Fruit fly (Drosophila melanogaster) whole organism, embryonic: ENCODE results near the gene LUBEL.
A peak's percentile ranks its signal among the peaks of the same experiment; 100 is the strongest.

ENCODE experiments used
- C15 ChIP-seq: fragments of 200-800 bp; sonication (Bioruptor generic); IDR thresholded peaks from 3 replicates; pipeline ENCODE4 v1.3.6; 2022; ENCODE audit warnings: missing biosample characterization, missing genetic modification characterization
- CG10565 ChIP-seq: fragments of 200-800 bp; sonication (Bioruptor generic); optimal IDR thresholded peaks from 3 replicates; lab custom pipeline; 2016; ENCODE audit warnings: missing biosample characterization, mild to moderate bottlenecking, missing genetic modification characterization
- CG10654 ChIP-seq: fragments of 200-800 bp; sonication (Bioruptor generic); optimal IDR thresholded peaks from 2 replicates; lab custom pipeline; 2016; ENCODE audit warnings: missing biosample characterization, missing genetic modification characterization
- CG10979 ChIP-seq: fragments of 200-800 bp; sonication (Bioruptor generic); optimal IDR thresholded peaks from 2 replicates; lab custom pipeline; 2018; ENCODE audit warnings: missing biosample characterization, mild to moderate bottlenecking, missing genetic modification characterization, moderate library complexity
- CG12236 ChIP-seq: fragments of 200-800 bp; sonication (Bioruptor generic); optimal IDR thresholded peaks from 2 replicates; lab custom pipeline; 2016; ENCODE audit warnings: missing biosample characterization, missing genetic modification characterization
- CG12942 ChIP-seq: fragments of 200-800 bp; sonication (Bioruptor generic); optimal IDR thresholded peaks from 3 replicates; lab custom pipeline; 2016; ENCODE audit warnings: missing biosample characterization, missing genetic modification characterization
- CG13287 ChIP-seq: fragments of 200-800 bp; sonication (Bioruptor generic); IDR thresholded peaks from 2 replicates; pipeline ENCODE4 v1.3.6; 2022; ENCODE audit warnings: missing biosample characterization, missing genetic modification characterization; ENCODE audit not compliant: partially characterized antibody
- CG13424 ChIP-seq: fragments of 200-800 bp; sonication (Bioruptor generic); optimal IDR thresholded peaks from 2 replicates; lab custom pipeline; 2019; ENCODE audit warnings: missing biosample characterization, mild to moderate bottlenecking, missing genetic modification characterization, moderate library complexity
- CG13624 ChIP-seq: fragments of 200-800 bp; sonication (Bioruptor generic); optimal IDR thresholded peaks from 2 replicates; lab custom pipeline; 2016; ENCODE audit warnings: missing biosample characterization, missing genetic modification characterization
- CG14050 ChIP-seq: fragments of 200-800 bp; sonication (Bioruptor generic); IDR thresholded peaks from 3 replicates; pipeline ENCODE4 v1.3.6; 2022; ENCODE audit warnings: missing biosample characterization, missing genetic modification characterization
- CG17359 ChIP-seq: fragments of 200-800 bp; sonication (Bioruptor generic); optimal IDR thresholded peaks from 3 replicates; lab custom pipeline; 2018; ENCODE audit warnings: missing biosample characterization, mild to moderate bottlenecking, missing genetic modification characterization, moderate library complexity
- CG18011 ChIP-seq: fragments of 200-800 bp; sonication (Bioruptor generic); optimal IDR thresholded peaks from 2 replicates; lab custom pipeline; 2017; ENCODE audit warnings: missing biosample characterization, missing genetic modification characterization, mild to moderate bottlenecking, moderate library complexity, missing genotype
- CG33213 ChIP-seq: fragments of 200-800 bp; sonication (Bioruptor generic); optimal IDR thresholded peaks from 3 replicates; lab custom pipeline; 2016; ENCODE audit warnings: missing biosample characterization, missing genetic modification characterization
- CG4424 ChIP-seq: fragments of 200-800 bp; sonication (Bioruptor generic); optimal IDR thresholded peaks from 3 replicates; lab custom pipeline; 2016; ENCODE audit warnings: missing biosample characterization, missing genetic modification characterization
- CG7556 ChIP-seq: fragments of 200-800 bp; sonication (Bioruptor generic); optimal IDR thresholded peaks from 2 replicates; lab custom pipeline; 2017; ENCODE audit warnings: missing biosample characterization, mild to moderate bottlenecking, missing genetic modification characterization
- Dip2 ChIP-seq: fragments of 200-800 bp; sonication (Bioruptor generic); IDR thresholded peaks from 2 replicates; pipeline ENCODE4 v1.3.6; 2022; ENCODE audit warnings: missing biosample characterization, missing genetic modification characterization
- Hey ChIP-seq: fragments of 200-800 bp; sonication (Bioruptor generic); optimal IDR thresholded peaks from 3 replicates; lab custom pipeline; 2018; ENCODE audit warnings: missing biosample characterization, mild to moderate bottlenecking, missing genetic modification characterization
- Hr3 ChIP-seq: fragments of 200-800 bp; sonication (Bioruptor generic); optimal IDR thresholded peaks from 3 replicates; lab custom pipeline; 2016; ENCODE audit warnings: missing biosample characterization, missing genetic modification characterization
- MESR4 ChIP-seq: fragments of 200-800 bp; sonication (Bioruptor generic); optimal IDR thresholded peaks from 2 replicates; lab custom pipeline; 2018; ENCODE audit warnings: missing biosample characterization, mild to moderate bottlenecking, missing genetic modification characterization, moderate library complexity
- Mes4 ChIP-seq: fragments of 200-800 bp; sonication (Bioruptor generic); optimal IDR thresholded peaks from 2 replicates; lab custom pipeline; 2016; ENCODE audit warnings: missing biosample characterization, missing genetic modification characterization
- Nf-YC ChIP-seq: fragments of 200-800 bp; optimal IDR thresholded peaks from 3 replicates; lab custom pipeline; 2019; ENCODE audit warnings: missing biosample characterization, mild to moderate bottlenecking, missing genetic modification characterization, moderate library complexity
- PHDP ChIP-seq: fragments of 200-800 bp; sonication (Bioruptor generic); optimal IDR thresholded peaks from 3 replicates; lab custom pipeline; 2018; ENCODE audit warnings: missing biosample characterization, mild to moderate bottlenecking, missing genetic modification characterization, moderate library complexity
- Rx ChIP-seq: fragments of 200-800 bp; sonication (Bioruptor generic); IDR thresholded peaks from 2 replicates; pipeline ENCODE4 v1.3.6; 2022; ENCODE audit warnings: missing biosample characterization, missing genetic modification characterization
- bab2 ChIP-seq: fragments of 200-800 bp; sonication (Bioruptor generic); optimal IDR thresholded peaks from 2 replicates; lab custom pipeline; 2016; ENCODE audit warnings: missing biosample characterization, missing genetic modification characterization
- cas ChIP-seq: fragments of 200-800 bp; sonication (Bioruptor generic); IDR thresholded peaks from 2 replicates; pipeline ENCODE4 v1.3.6; 2022; ENCODE audit warnings: missing biosample characterization, missing genetic modification characterization
- cato ChIP-seq: fragments of 200-800 bp; sonication (Bioruptor generic); optimal IDR thresholded peaks from 2 replicates; lab custom pipeline; 2016; ENCODE audit warnings: missing biosample characterization, missing genetic modification characterization, borderline replicate concordance
- crp ChIP-seq, 2 experiments: fragments of 200-800 bp; sonication (Bioruptor generic); optimal IDR thresholded peaks; 2 replicates in 1 of 2; 3 replicates in 1 of 2; lab custom pipeline; 2017; ENCODE audit warnings: missing biosample characterization in 2 of 2, missing genetic modification characterization in 2 of 2, mild to moderate bottlenecking in 1 of 2, moderate library complexity in 1 of 2
- cwo ChIP-seq: fragments of 200-800 bp; sonication (Bioruptor generic); optimal IDR thresholded peaks from 3 replicates; lab custom pipeline; 2017; ENCODE audit warnings: missing biosample characterization, missing genetic modification characterization, mild to moderate bottlenecking, moderate library complexity, missing genetic modification reagents
- fd102C ChIP-seq: fragments of 200-800 bp; sonication (Bioruptor generic); optimal IDR thresholded peaks from 2 replicates; lab custom pipeline; 2018; ENCODE audit warnings: missing biosample characterization, mild to moderate bottlenecking, missing genetic modification characterization, moderate library complexity
- ham ChIP-seq: fragments of 200-800 bp; sonication (Bioruptor generic); IDR thresholded peaks from 2 replicates; pipeline ENCODE4 v1.3.6; 2022; ENCODE audit warnings: missing biosample characterization, missing genetic modification characterization
- inv ChIP-seq: fragments of 200-800 bp; sonication (Bioruptor generic); IDR thresholded peaks from 2 replicates; pipeline ENCODE4 v1.3.6; 2022; ENCODE audit warnings: missing biosample characterization, missing genetic modification characterization; ENCODE audit not compliant: partially characterized antibody
- lbe ChIP-seq: fragments of 200-800 bp; sonication (Bioruptor generic); optimal IDR thresholded peaks from 2 replicates; lab custom pipeline; 2016; ENCODE audit warnings: missing biosample characterization, mild to moderate bottlenecking, missing genetic modification characterization
- nom ChIP-seq: fragments of 200-800 bp; sonication (Bioruptor generic); optimal IDR thresholded peaks from 2 replicates; lab custom pipeline; 2017; ENCODE audit warnings: missing biosample characterization, missing genetic modification characterization, mild to moderate bottlenecking, moderate library complexity, missing genetic modification reagents
- pnt ChIP-seq: fragments of 200-800 bp; sonication (Bioruptor generic); optimal IDR thresholded peaks from 3 replicates; lab custom pipeline; 2016; ENCODE audit warnings: missing biosample characterization, missing genetic modification characterization
- pros ChIP-seq: fragments of 200-800 bp; sonication (Bioruptor generic); optimal IDR thresholded peaks from 3 replicates; lab custom pipeline; 2019; ENCODE audit warnings: missing biosample characterization, mild to moderate bottlenecking, missing genetic modification characterization, moderate library complexity
- psq ChIP-seq: fragments of 200-800 bp; sonication (Bioruptor generic); optimal IDR thresholded peaks from 2 replicates; lab custom pipeline; 2017; ENCODE audit warnings: missing biosample characterization, missing genetic modification characterization
- rib ChIP-seq: fragments of 200-800 bp; sonication (Bioruptor generic); IDR thresholded peaks from 2 replicates; pipeline ENCODE4 v1.3.6; 2022; ENCODE audit warnings: missing biosample characterization, missing genetic modification characterization
- sc ChIP-seq, 3 experiments: fragments of >200 bp in 2 of 3; fragments of 200-800 bp in 1 of 3; sonication (Bioruptor generic) in 1 of 3; optimal IDR thresholded peaks; 2 replicates in 2 of 3; 3 replicates in 1 of 3; lab custom pipeline; 2017; ENCODE audit warnings: mild to moderate bottlenecking in 1 of 3, missing biosample characterization in 1 of 3, missing genetic modification characterization in 1 of 3, missing genetic modification reagents in 1 of 3
- schlank ChIP-seq: fragments of 200-800 bp; sonication (Bioruptor generic); optimal IDR thresholded peaks from 2 replicates; lab custom pipeline; 2018; ENCODE audit warnings: missing biosample characterization, mild to moderate bottlenecking, missing genetic modification characterization
- slbo ChIP-seq: fragments of 200-800 bp; sonication (Bioruptor generic); IDR thresholded peaks from 2 replicates; pipeline ENCODE4 v1.3.6; 2022; ENCODE audit warnings: missing biosample characterization, missing genetic modification characterization
- so ChIP-seq: fragments of 200-800 bp; sonication (Bioruptor generic); IDR thresholded peaks from 3 replicates; pipeline ENCODE4 v1.3.6; 2022; ENCODE audit warnings: missing biosample characterization, missing genetic modification characterization
- tin ChIP-seq: fragments of 200-800 bp; sonication (Bioruptor generic); optimal IDR thresholded peaks from 3 replicates; lab custom pipeline; 2016; ENCODE audit warnings: missing biosample characterization, missing genetic modification characterization
- tna ChIP-seq: fragments of 200-800 bp; sonication (Bioruptor generic); IDR thresholded peaks from 2 replicates; pipeline ENCODE4 v1.3.6; 2022; ENCODE audit warnings: missing biosample characterization, missing genetic modification characterization; ENCODE audit not compliant: partially characterized antibody
- vnd ChIP-seq: fragments of 200-800 bp; sonication (Bioruptor generic); IDR thresholded peaks from 3 replicates; pipeline ENCODE4 v1.3.6; 2022; ENCODE audit warnings: missing biosample characterization, missing genetic modification characterization; ENCODE audit not compliant: partially characterized antibody
- zen ChIP-seq: fragments of 200-800 bp; sonication (Bioruptor generic); optimal IDR thresholded peaks from 3 replicates; lab custom pipeline; 2018; ENCODE audit warnings: missing biosample characterization, mild to moderate bottlenecking, missing genetic modification characterization, moderate library complexity
- zen2 ChIP-seq: fragments of 200-800 bp; sonication (Bioruptor generic); IDR thresholded peaks from 3 replicates; pipeline ENCODE4 v1.3.6; 2022; ENCODE audit warnings: missing biosample characterization, missing genetic modification characterization; ENCODE audit not compliant: partially characterized antibody

The LUBEL gene

DNA sequence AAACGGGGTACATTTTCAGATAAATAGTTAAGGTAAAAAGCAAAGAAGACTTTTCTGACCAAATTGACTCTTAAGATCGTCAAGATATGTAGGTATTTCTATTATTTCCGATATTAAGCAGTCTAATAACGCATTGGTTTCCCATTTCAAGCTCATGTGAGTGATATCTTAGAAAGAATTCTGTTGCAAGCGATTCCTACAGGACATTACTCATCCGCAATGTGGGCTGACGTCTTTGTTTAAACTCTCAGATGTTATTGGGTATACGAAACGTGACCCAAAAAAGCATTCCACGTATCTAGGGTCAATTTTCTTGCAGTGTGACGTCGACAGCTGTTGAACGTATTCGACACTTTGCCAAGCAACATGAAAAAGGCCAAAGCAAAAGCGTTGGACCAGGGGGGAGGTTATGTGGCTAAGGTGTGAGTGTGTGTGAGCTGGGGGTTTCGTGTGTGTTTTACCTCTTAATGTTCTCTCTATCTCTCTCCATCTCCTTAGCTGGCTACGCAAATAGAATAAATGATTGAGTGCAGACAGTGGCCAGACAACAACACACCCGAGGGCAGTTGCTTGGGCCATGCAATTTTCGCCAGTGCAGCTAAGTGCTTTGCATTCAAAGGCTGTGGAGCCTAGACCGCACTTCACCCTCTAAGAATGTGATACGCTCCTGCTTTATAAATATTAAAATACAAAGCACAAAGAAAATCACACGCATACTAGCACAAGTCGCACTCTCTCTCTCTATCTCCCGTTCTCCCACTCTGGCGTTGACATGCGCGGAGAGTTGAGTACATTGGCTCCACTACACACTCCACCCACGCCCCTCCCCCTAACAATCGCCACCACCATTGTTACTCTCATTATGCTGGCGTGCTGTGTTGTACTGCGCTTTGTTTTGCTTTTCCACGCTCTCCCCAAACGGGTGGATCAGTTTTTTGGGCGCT, 14.7 kb upstream of the LUBEL start (continued):
- TF ChIP-seq nom (GFP tag; lab: Kevin White, UChicago) (peak; percentile 70), CG13287 (GFP tag; lab: Robert Waterston, UW) (peak; percentile 58), CG13624 (GFP tag; lab: Kevin White, UChicago) (peak; percentile 97), fd102C (no peak), Nf-YC (tag; lab: Kevin White, UChicago) (peak; percentile 89), cwo (GFP tag; lab: Kevin White, UChicago) (peak; percentile 96), Rx (GFP tag; lab: Robert Waterston, UW) (peak; percentile 78), CG14050 (peak; percentile 74), cato (GFP tag; lab: Kevin White, UChicago) (peak; percentile 93), C15 (GFP tag; lab: Robert Waterston, UW) (peak; percentile 76; the same call in 2 of the 3 replicates), CG4424 (GFP tag; lab: Kevin White, UChicago) (peak; percentile 95), Hr3 (GFP tag; lab: Kevin White, UChicago) (peak; percentile 97), inv (GFP tag; lab: Robert Waterston, UW) (peak; percentile 53), CG7556 (GFP tag; lab: Kevin White, UChicago) (peak; percentile 99), CG33213 (GFP tag; lab: Kevin White, UChicago) (peak; percentile 94), CG17359 (tag; lab: Kevin White, UChicago) (peak; percentile 90), vnd (no peak), Mes4 (GFP tag; lab: Kevin White, UChicago) (peak; percentile 96), schlank (tag; lab: Kevin White, UChicago) (peak; percentile 81), CG10654 (peak; percentile 95), Dip2 (peak; percentile 55; the same call in 1 of the 2 replicates), tin (GFP tag; lab: Kevin White, UChicago) (peak; percentile 94), CG18011 (peak; percentile 84), CG13424 (tag; lab: Kevin White, UChicago) (peak; percentile 97), tna (GFP tag; lab: Robert Waterston, UW) (no peak), pros (GFP tag; lab: Kevin White, UChicago) (peak; percentile 89), psq (GFP tag; lab: Kevin White, UChicago) (peak; percentile 74), bab2 (GFP tag; lab: Kevin White, UChicago) (peak; percentile 96), cas (GFP tag; lab: Robert Waterston, UW) (peak; percentile 61), CG10979 (tag; lab: Kevin White, UChicago) (peak; percentile 96), CG12236 (GFP tag; lab: Kevin White, UChicago) (peak; percentile 97), CG10565 (GFP tag; lab: Kevin White, UChicago) (peak; percentile 85), rib (peak; percentile 62), crp (GFP tag; optimal IDR thresholded peaks at IDR 0.05; lab: Kevin White, UChicago) (peak; percentile 38 to 75), lbe (GFP tag; lab: Kevin White, UChicago) (peak; percentile 82), slbo (GFP tag; lab: Robert Waterston, UW) (peak; percentile 90), sc (optimal IDR thresholded peaks at IDR 0.05; lab: Kevin White, UChicago) (no peak), sc (GFP tag; optimal IDR thresholded peaks at IDR 0.05; lab: Kevin White, UChicago) (peak; percentile 95), PHDP (tag; lab: Kevin White, UChicago) (peak; percentile 93), CG12942 (peak; percentile 93), zen (tag; lab: Kevin White, UChicago) (peak; percentile 74), MESR4 (peak; percentile 0), pnt (GFP tag; lab: Kevin White, UChicago) (peak; percentile 96), Hey (peak; percentile 78), zen2 (GFP tag; lab: Robert Waterston, UW) (peak; percentile 4; the same call in 2 of the 3 replicates), so (GFP tag; lab: Robert Waterston, UW) (peak; percentile 82; the same call in 2 of the 3 replicates), ham (GFP tag; lab: Robert Waterston, UW) (peak; percentile 27)
